Worm (Caenorhabditis elegans): ENCODE measurements around the gene ZK856.6.

ce11 chrV:10153076-10153475 lies 45.4 kb upstream of the ZK856.6 start:
- TF ChIP-seq ama-1 (optimal IDR thresholded peaks at IDR 0.05) (no peak), hnd-1 (tag; optimal IDR thresholded peaks at IDR 0.05) (no peak), ceh-13 (GFP tag; optimal IDR thresholded peaks at IDR 0.05) (no peak), tbx-11 (GFP tag; IDR thresholded peaks at IDR 0.05) (no peak)

Measured in whole organism, early embryonic.